Worm (Caenorhabditis elegans) whole organism, young adult: ENCODE data around the gene cyn-10.

Experiments
- B0336.3 ChIP-seq: fragments of 200-800 bp; sonication (Bioruptor generic); IDR thresholded peaks from 2 replicates; pipeline ENCODE4 v1.3.6; 2022; ENCODE audit warnings: missing genetic modification characterization, missing compliant biosample characterization
- C06A6.2 ChIP-seq: fragments of 200-800 bp; sonication (Bioruptor generic); conservative IDR thresholded peaks from 2 replicates; pipeline ENCODE4 v1.3.6; 2022; ENCODE audit warnings: missing genetic modification characterization, missing compliant biosample characterization
- D2030.7 ChIP-seq: fragments of 200-800 bp; sonication (Bioruptor generic); IDR thresholded peaks from 2 replicates; pipeline ENCODE4 v1.3.6; 2022; ENCODE audit warnings: missing genetic modification reagents, missing genetic modification characterization, missing compliant biosample characterization
- F23B12.7 ChIP-seq: sonication (generic microtip); optimal IDR thresholded peaks from 2 replicates; lab custom pipeline; 2017; ENCODE audit warnings: missing genetic modification characterization, mild to moderate bottlenecking, missing compliant biosample characterization, antibody characterized with exemption, moderate library complexity; ENCODE audit not compliant: insufficient read depth
- F57C9.4 ChIP-seq: sonication (generic microtip); optimal IDR thresholded peaks from 2 replicates; lab custom pipeline; 2017; ENCODE audit warnings: mild to moderate bottlenecking, missing genetic modification characterization, missing compliant biosample characterization
- T07F8.4 ChIP-seq: sonication (generic microtip); optimal IDR thresholded peaks from 2 replicates; lab custom pipeline; 2016; ENCODE audit warnings: mild to moderate bottlenecking, missing genetic modification characterization, moderate library complexity, missing compliant biosample characterization
- T26A5.8 ChIP-seq: sonication (generic microtip); optimal IDR thresholded peaks from 2 replicates; lab custom pipeline; 2016; ENCODE audit warnings: missing genetic modification characterization, missing compliant biosample characterization
- Y79H2A.3 ChIP-seq: fragments of 200-800 bp; sonication (Bioruptor generic); conservative IDR thresholded peaks from 2 replicates; pipeline ENCODE4 v1.3.6; 2022; ENCODE audit warnings: missing genetic modification reagents, missing genetic modification characterization, missing compliant biosample characterization
- ZK185.1 ChIP-seq: sonication (generic microtip); optimal IDR thresholded peaks from 2 replicates; lab custom pipeline; 2016; ENCODE audit warnings: mild to moderate bottlenecking, missing genetic modification characterization, missing compliant biosample characterization; ENCODE audit not compliant: poor library complexity, severe bottlenecking
- ama-1 ChIP-seq, 3 experiments: fragments of 150-350 bp in 1 of 3; sonication (generic microtip) in 2 of 3; optimal IDR thresholded peaks; 2 replicates each; lab custom pipeline; 2014 to 2018; ENCODE audit warnings: missing biosample characterization in 2 of 3, missing genetic modification characterization in 2 of 3, missing genetic modification reagents in 2 of 3
- aptf-3 ChIP-seq: fragments of 200-800 bp; sonication (Bioruptor generic); IDR thresholded peaks from 2 replicates; pipeline ENCODE4 v1.3.6; 2022; ENCODE audit warnings: missing genetic modification characterization, missing compliant biosample characterization
- atf-7 ChIP-seq: sonication (generic microtip); optimal IDR thresholded peaks from 2 replicates; lab custom pipeline; 2017; ENCODE audit warnings: mild to moderate bottlenecking, missing genetic modification characterization, missing compliant biosample characterization
- athp-1 ChIP-seq: sonication (generic microtip); optimal IDR thresholded peaks from 2 replicates; lab custom pipeline; 2017; ENCODE audit warnings: mild to moderate bottlenecking, missing genetic modification characterization, missing compliant biosample characterization
- attf-5 ChIP-seq: fragments of 200-800 bp; sonication (Bioruptor generic); optimal IDR thresholded peaks from 2 replicates; lab custom pipeline; 2018; ENCODE audit warnings: mild to moderate bottlenecking, missing genetic modification characterization, missing compliant biosample characterization
- ccch-3 ChIP-seq: fragments of 200-800 bp; sonication (Bioruptor generic); optimal IDR thresholded peaks from 2 replicates; lab custom pipeline; 2018; ENCODE audit warnings: mild to moderate bottlenecking, missing genetic modification characterization, missing compliant biosample characterization
- dox-1 ChIP-seq: fragments of 200-800 bp; sonication (Bioruptor generic); IDR thresholded peaks from 2 replicates; pipeline ENCODE4 v1.3.6; 2022; ENCODE audit warnings: missing genetic modification reagents, missing genetic modification characterization, missing compliant biosample characterization
- dpff-1 ChIP-seq: sonication (generic microtip); optimal IDR thresholded peaks from 2 replicates; lab custom pipeline; 2017; ENCODE audit warnings: mild to moderate bottlenecking, missing genetic modification characterization, missing compliant biosample characterization
- efl-1 ChIP-seq: fragments of 150-350 bp; optimal IDR thresholded peaks from 2 replicates; lab custom pipeline; 2014; ENCODE audit warnings: missing biosample characterization, missing genetic modification reagents, missing genetic modification characterization
- egl-44 ChIP-seq: fragments of 200-800 bp; sonication (Bioruptor generic); IDR thresholded peaks from 2 replicates; pipeline ENCODE4 v1.3.6; 2022; ENCODE audit warnings: missing genetic modification reagents, missing genetic modification characterization, missing compliant biosample characterization
- ekl-4 ChIP-seq: fragments of 200-800 bp; sonication (Bioruptor generic); IDR thresholded peaks from 2 replicates; pipeline ENCODE4 v1.3.6; 2022; ENCODE audit warnings: missing genetic modification reagents, missing genetic modification characterization, missing compliant biosample characterization
- ets-4 ChIP-seq: fragments of 200-800 bp; sonication (Bioruptor generic); optimal IDR thresholded peaks from 2 replicates; lab custom pipeline; 2018; ENCODE audit warnings: mild to moderate bottlenecking, missing genetic modification characterization, missing compliant biosample characterization
- fkh-3 ChIP-seq: sonication (generic microtip); optimal IDR thresholded peaks from 2 replicates; lab custom pipeline; 2016; ENCODE audit warnings: mild to moderate bottlenecking, missing genetic modification characterization, missing compliant biosample characterization
- gei-17 ChIP-seq: fragments of 200-800 bp; sonication (Bioruptor generic); optimal IDR thresholded peaks from 2 replicates; lab custom pipeline; 2018; ENCODE audit warnings: mild to moderate bottlenecking, missing genetic modification characterization, missing compliant biosample characterization
- hlh-12 ChIP-seq: sonication (generic microtip); optimal IDR thresholded peaks from 2 replicates; lab custom pipeline; 2016; ENCODE audit warnings: missing genetic modification characterization, missing compliant biosample characterization
- hmg-1.2 ChIP-seq: fragments of 200-800 bp; sonication (Bioruptor generic); IDR thresholded peaks from 2 replicates; pipeline ENCODE4 v1.3.6; 2022; ENCODE audit warnings: missing genetic modification reagents, missing genetic modification characterization, missing compliant biosample characterization
- hmg-20 ChIP-seq: fragments of 200-800 bp; sonication (Bioruptor generic); IDR thresholded peaks from 2 replicates; pipeline ENCODE4 v1.3.6; 2022; ENCODE audit warnings: missing genetic modification reagents, missing genetic modification characterization, missing compliant biosample characterization
- lin-26 ChIP-seq: fragments of 200-800 bp; sonication (Bioruptor generic); IDR thresholded peaks from 2 replicates; pipeline ENCODE4 v1.3.6; 2022; ENCODE audit warnings: missing genetic modification reagents, missing genetic modification characterization, missing compliant biosample characterization
- lin-40 ChIP-seq: sonication (generic microtip); optimal IDR thresholded peaks from 2 replicates; lab custom pipeline; 2016; ENCODE audit warnings: missing genetic modification characterization, mild to moderate bottlenecking, missing compliant biosample characterization, missing genotype, missing genetic modification reagents
- lin-54 ChIP-seq: fragments of 200-800 bp; sonication (Bioruptor generic); optimal IDR thresholded peaks from 2 replicates; lab custom pipeline; 2018; ENCODE audit warnings: mild to moderate bottlenecking, missing genetic modification characterization, missing compliant biosample characterization
- lsy-27 ChIP-seq: sonication (generic microtip); optimal IDR thresholded peaks from 2 replicates; lab custom pipeline; 2017; ENCODE audit warnings: missing genetic modification characterization, mild to moderate bottlenecking, missing compliant biosample characterization, antibody characterized with exemption, missing genotype, borderline replicate concordance; ENCODE audit not compliant: insufficient read depth
- madf-3 ChIP-seq: fragments of 200-800 bp; sonication (Bioruptor generic); IDR thresholded peaks from 2 replicates; pipeline ENCODE4 v1.3.6; 2022; ENCODE audit warnings: missing genetic modification reagents, missing genetic modification characterization, missing compliant biosample characterization
- madf-6 ChIP-seq: fragments of 200-800 bp; sonication (Bioruptor generic); IDR thresholded peaks from 2 replicates; pipeline ENCODE4 v1.3.6; 2022; ENCODE audit warnings: missing genetic modification reagents, missing genetic modification characterization, missing compliant biosample characterization
- mcd-1 ChIP-seq: fragments of 200-800 bp; sonication (Bioruptor generic); IDR thresholded peaks from 2 replicates; pipeline ENCODE4 v1.3.6; 2022; ENCODE audit warnings: missing genetic modification reagents, missing genetic modification characterization, missing compliant biosample characterization
- mxl-1 ChIP-seq: sonication (generic microtip); optimal IDR thresholded peaks from 2 replicates; lab custom pipeline; 2016; ENCODE audit warnings: missing genetic modification characterization, missing compliant biosample characterization
- nfya-2 ChIP-seq: fragments of 200-800 bp; sonication (Bioruptor generic); IDR thresholded peaks from 2 replicates; pipeline ENCODE4 v1.3.6; 2022; ENCODE audit warnings: missing genetic modification reagents, missing genetic modification characterization, missing compliant biosample characterization
- nfyb-1 ChIP-seq: fragments of 200-800 bp; sonication (Bioruptor generic); IDR thresholded peaks from 2 replicates; pipeline ENCODE4 v1.3.6; 2022; ENCODE audit warnings: missing genetic modification reagents, missing genetic modification characterization, missing compliant biosample characterization
- nhr-27 ChIP-seq: fragments of 200-800 bp; sonication (Bioruptor generic); optimal IDR thresholded peaks from 2 replicates; lab custom pipeline; 2018; ENCODE audit warnings: mild to moderate bottlenecking, missing genetic modification characterization, moderate library complexity, missing compliant biosample characterization
- nhr-90 ChIP-seq: sonication (generic microtip); optimal IDR thresholded peaks from 2 replicates; lab custom pipeline; 2016; ENCODE audit warnings: missing genotype, mild to moderate bottlenecking, missing genetic modification characterization, missing compliant biosample characterization
- rcor-1 ChIP-seq: fragments of 200-800 bp; sonication (Bioruptor generic); IDR thresholded peaks from 2 replicates; pipeline ENCODE4 v1.3.6; 2022; ENCODE audit warnings: missing genetic modification reagents, missing genetic modification characterization, missing compliant biosample characterization
- rec-8 ChIP-seq, 2 experiments: sonication (generic microtip); optimal IDR thresholded peaks; 2 replicates each; lab custom pipeline; 2016; ENCODE audit warnings: mild to moderate bottlenecking in 2 of 2, missing genetic modification characterization in 2 of 2, missing genetic modification reagents in 2 of 2, missing genotype in 2 of 2, missing biosample characterization in 1 of 2, missing compliant biosample characterization in 1 of 2, moderate library complexity in 1 of 2
- sea-2 ChIP-seq: fragments of 200-800 bp; sonication (Bioruptor generic); IDR thresholded peaks from 2 replicates; pipeline ENCODE4 v1.3.6; 2022; ENCODE audit warnings: missing genetic modification characterization, missing compliant biosample characterization
- snpc-1.3 ChIP-seq: sonication (generic microtip); optimal IDR thresholded peaks from 2 replicates; lab custom pipeline; 2017; ENCODE audit warnings: missing genetic modification characterization, mild to moderate bottlenecking, missing compliant biosample characterization, antibody characterized with exemption, moderate library complexity, missing genotype, missing genetic modification reagents; ENCODE audit not compliant: insufficient read depth
- tbp1 ChIP-seq: fragments of 200-800 bp; sonication (Bioruptor generic); optimal IDR thresholded peaks from 2 replicates; lab custom pipeline; 2018; ENCODE audit warnings: mild to moderate bottlenecking, missing genetic modification characterization, missing compliant biosample characterization
- unc-62 ChIP-seq: fragments of 150-350 bp; optimal IDR thresholded peaks from 2 replicates; lab custom pipeline; 2014; ENCODE audit warnings: missing biosample characterization, missing genetic modification reagents, missing genetic modification characterization
- zfh-2 ChIP-seq: fragments of 200-800 bp; sonication (Bioruptor generic); conservative IDR thresholded peaks from 2 replicates; pipeline ENCODE4 v1.3.6; 2022; ENCODE audit warnings: missing genetic modification reagents, missing genetic modification characterization, missing compliant biosample characterization
- ztf-18 ChIP-seq: sonication (generic microtip); optimal IDR thresholded peaks from 2 replicates; lab custom pipeline; 2016; ENCODE audit warnings: missing genotype, mild to moderate bottlenecking, missing genetic modification characterization, missing compliant biosample characterization
- ztf-22 ChIP-seq: fragments of 200-800 bp; sonication (Bioruptor generic); optimal IDR thresholded peaks from 2 replicates; lab custom pipeline; 2018; ENCODE audit warnings: mild to moderate bottlenecking, missing genetic modification characterization, moderate library complexity, missing compliant biosample characterization
- ztf-25 ChIP-seq: fragments of 200-800 bp; sonication (Bioruptor generic); IDR thresholded peaks from 2 replicates; pipeline ENCODE4 v1.3.6; 2022; ENCODE audit warnings: missing genetic modification reagents, missing genetic modification characterization, missing compliant biosample characterization

Gene cyn-10

DNA sequence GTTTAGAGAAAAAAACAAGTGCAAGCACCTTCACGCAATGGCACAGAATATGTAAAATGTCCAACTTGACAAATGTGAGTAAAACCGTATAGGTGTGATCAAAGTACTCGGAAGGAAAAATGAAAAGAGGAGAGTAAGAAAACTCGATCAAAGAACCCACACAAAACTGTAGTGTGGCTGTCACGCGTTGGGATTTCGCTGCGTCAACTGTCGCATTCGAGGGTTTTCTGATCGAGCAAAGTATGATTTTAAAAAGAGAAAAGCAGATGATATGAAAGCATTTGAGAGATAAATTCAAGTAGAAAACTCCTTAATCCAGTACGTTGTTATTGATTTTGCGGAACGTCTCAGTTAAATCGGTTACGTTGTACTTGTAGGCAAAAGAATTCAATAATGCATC, 21.3 kb downstream of the cyn-10 start (continued):
- TF ChIP-seq atf-7 (tag; lab: Kevin White, UChicago) (no peak), rcor-1 (GFP tag; lab: Robert Waterston, UW) (no peak), ets-4 (GFP tag; lab: Kevin White, UChicago) (no peak), Y79H2A.3 (GFP tag; lab: Robert Waterston, UW) (no peak), dpff-1 (tag; lab: Kevin White, UChicago) (no peak), ztf-18 (tag; lab: Kevin White, UChicago) (no peak), ama-1 (optimal IDR thresholded peaks at IDR 0.05; lab: Kevin White, UChicago) (no peak), ama-1 (GFP tag; optimal IDR thresholded peaks at IDR 0.05; lab: Kevin White, UChicago) (no peak), gei-17 (GFP tag; lab: Kevin White, UChicago) (no peak), unc-62 (GFP tag; lab: Kevin White, UChicago) (peak; percentile 24), rec-8 (tag; optimal IDR thresholded peaks at IDR 0.05; lab: Kevin White, UChicago) (no peak), D2030.7 (GFP tag; lab: Robert Waterston, UW) (no peak), snpc-1.3 (tag; lab: Kevin White, UChicago) (no peak), lin-40 (tag; lab: Kevin White, UChicago) (peak; percentile 5), ztf-25 (no peak), lsy-27 (tag; lab: Kevin White, UChicago) (no peak), attf-5 (GFP tag; lab: Kevin White, UChicago) (peak; percentile 21), madf-6 (no peak), ZK185.1 (tag; lab: Kevin White, UChicago) (no peak), tbp1 (GFP tag; lab: Kevin White, UChicago) (peak; percentile 36), lin-54 (GFP tag; lab: Kevin White, UChicago) (peak; percentile 42), dox-1 (GFP tag; lab: Robert Waterston, UW) (no peak), nfyb-1 (peak; percentile 46; the same call in 1 of the 2 replicates), madf-3 (GFP tag; lab: Robert Waterston, UW) (no peak), nhr-27 (tag; lab: Kevin White, UChicago) (no peak), athp-1 (no peak)
- TF ChIP-seq, all 124 proteins: peak for 12

DNA sequence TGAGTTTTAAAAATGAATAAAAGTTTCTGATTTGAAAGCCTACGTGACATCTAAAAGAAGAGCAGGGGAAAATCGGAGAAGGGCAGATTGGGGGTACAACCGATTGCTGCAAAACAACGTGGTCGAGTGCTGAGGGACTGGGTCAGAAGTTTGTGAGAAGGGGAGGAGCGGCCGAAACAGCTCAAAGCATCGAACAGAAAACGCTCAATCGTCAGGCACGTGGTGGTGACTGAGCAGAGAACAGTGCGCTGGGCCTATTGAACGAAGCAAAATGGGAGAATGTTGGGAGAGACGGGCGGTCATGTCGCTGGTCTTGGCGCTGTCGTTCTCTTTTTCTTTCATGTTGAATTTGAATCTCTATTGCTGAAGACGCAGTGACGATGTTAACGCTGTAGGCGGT, 22.0 kb downstream of the cyn-10 start:
- TF ChIP-seq T07F8.4 (no peak), ccch-3 (no peak), zfh-2 (GFP tag; lab: Robert Waterston, UW) (peak; percentile 91), nhr-27 (tag; lab: Kevin White, UChicago) (no peak), fkh-3 (tag; lab: Kevin White, UChicago) (no peak), F23B12.7 (no peak), ztf-22 (GFP tag; lab: Kevin White, UChicago) (no peak), hmg-1.2 (peak; percentile 42), T26A5.8 (no peak), gei-17 (GFP tag; lab: Kevin White, UChicago) (no peak), B0336.3 (GFP tag; lab: Robert Waterston, UW) (no peak; the same call in 1 of the 2 replicates), nhr-90 (tag; lab: Kevin White, UChicago) (peak; percentile 63), sea-2 (GFP tag; lab: Robert Waterston, UW) (no peak), lin-26 (GFP tag; lab: Robert Waterston, UW) (peak; percentile 71), efl-1 (GFP tag; lab: Kevin White, UChicago) (no peak), nfya-2 (GFP tag; lab: Robert Waterston, UW) (no peak), F57C9.4 (tag; lab: Kevin White, UChicago) (no peak), egl-44 (GFP tag; lab: Robert Waterston, UW) (peak; percentile 80), mcd-1 (GFP tag; lab: Robert Waterston, UW) (peak; percentile 35; the same call in 1 of the 2 replicates), dox-1 (GFP tag; lab: Robert Waterston, UW) (peak; percentile 43; the same call in 1 of the 2 replicates), mxl-1 (tag; lab: Kevin White, UChicago) (peak; percentile 1), aptf-3 (GFP tag; lab: Robert Waterston, UW) (no peak), C06A6.2 (GFP tag; lab: Robert Waterston, UW) (peak; percentile 48), hlh-12 (tag; lab: Kevin White, UChicago) (no peak), ekl-4 (GFP tag; lab: Robert Waterston, UW) (no peak), hmg-20 (GFP tag; lab: Robert Waterston, UW) (0 out of 2 replicates have a peak, but pooled peaks have one; percentile 15)
